Worm (Caenorhabditis elegans): ENCODE data around the gene clec-175.

Gene clec-175

DNA sequence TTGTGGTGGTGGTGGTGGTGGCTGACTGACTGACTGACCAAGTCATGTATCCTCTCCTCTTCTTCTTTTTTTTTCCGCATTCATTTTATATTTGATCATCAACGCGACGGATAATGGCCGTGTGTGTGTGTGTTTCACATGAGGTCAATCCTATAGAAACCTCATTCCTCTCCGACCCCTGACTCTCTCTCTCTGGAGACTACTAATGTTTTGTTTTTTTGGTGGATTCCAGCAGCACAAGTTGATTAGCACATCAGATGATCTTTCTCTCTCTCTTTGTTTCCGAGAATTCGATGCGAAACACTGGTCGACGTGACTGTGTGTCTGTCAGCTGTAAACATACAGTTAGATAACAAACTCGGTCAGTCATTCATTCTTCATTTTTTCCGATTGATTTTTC, 17.0 kb upstream of the clec-175 start, which contains the start of gene Y24D9A.7:
Gene Y24D9A.7 (minus strand): TSS at position 46 of the 400 bp plus-strand sequence.
- TF ChIP-seq ceh-82 (tag; optimal IDR thresholded peaks at IDR 0.05) = no peak
- no peak for TF ChIP-seq tbx-2 (tag; optimal IDR thresholded peaks at IDR 0.05)
- TF ChIP-seq pqm-1 (tag; optimal IDR thresholded peaks at IDR 0.05) = peak; percentile 8
- TF ChIP-seq nhr-23 (tag; optimal IDR thresholded peaks at IDR 0.05) = peak; percentile 42
- peak; percentile 45 for TF ChIP-seq lin-39 (tag; optimal IDR thresholded peaks at IDR 0.05)
- TF ChIP-seq egl-27 (tag; optimal IDR thresholded peaks at IDR 0.05) = no peak
- TF ChIP-seq nfya-1 (tag; optimal IDR thresholded peaks at IDR 0.05; ENCODE audit: insufficient read depth) = peak; percentile 19
- TF ChIP-seq pha-4 (tag; optimal IDR thresholded peaks at IDR 0.05) = peak; percentile 33
- TF ChIP-seq ZK546.5 (tag; optimal IDR thresholded peaks at IDR 0.05) = no peak
- TF ChIP-seq egl-5 (tag; optimal IDR thresholded peaks at IDR 0.05) = peak; percentile 78
- no peak for TF ChIP-seq elt-1 (tag; optimal IDR thresholded peaks at IDR 0.05)
- TF ChIP-seq nhr-43 (tag; optimal IDR thresholded peaks at IDR 0.05; ENCODE audit: poor library complexity, severe bottlenecking) = peak; percentile 66
- peak; percentile 24 for TF ChIP-seq elt-2 (tag; optimal IDR thresholded peaks at IDR 0.05)
- no peak for TF ChIP-seq nhr-237 (tag; optimal IDR thresholded peaks at IDR 0.05)
- no peak for TF ChIP-seq unc-39 (tag; optimal IDR thresholded peaks at IDR 0.05)
- TF ChIP-seq zag-1 (tag; optimal IDR thresholded peaks at IDR 0.05) = no peak
- no peak for TF ChIP-seq nhr-67 (tag; optimal IDR thresholded peaks at IDR 0.05)
- TF ChIP-seq lsy-12 (tag; optimal IDR thresholded peaks at IDR 0.05) = peak; percentile 5
- no peak for TF ChIP-seq ceh-28 (tag; optimal IDR thresholded peaks at IDR 0.05)
- TF ChIP-seq ztf-11 (tag; optimal IDR thresholded peaks at IDR 0.05) = no peak
- TF ChIP-seq snpc-4 (tag; optimal IDR thresholded peaks at IDR 0.05) = no peak
- no peak for TF ChIP-seq ztf-4 (tag; optimal IDR thresholded peaks at IDR 0.05)

DNA sequence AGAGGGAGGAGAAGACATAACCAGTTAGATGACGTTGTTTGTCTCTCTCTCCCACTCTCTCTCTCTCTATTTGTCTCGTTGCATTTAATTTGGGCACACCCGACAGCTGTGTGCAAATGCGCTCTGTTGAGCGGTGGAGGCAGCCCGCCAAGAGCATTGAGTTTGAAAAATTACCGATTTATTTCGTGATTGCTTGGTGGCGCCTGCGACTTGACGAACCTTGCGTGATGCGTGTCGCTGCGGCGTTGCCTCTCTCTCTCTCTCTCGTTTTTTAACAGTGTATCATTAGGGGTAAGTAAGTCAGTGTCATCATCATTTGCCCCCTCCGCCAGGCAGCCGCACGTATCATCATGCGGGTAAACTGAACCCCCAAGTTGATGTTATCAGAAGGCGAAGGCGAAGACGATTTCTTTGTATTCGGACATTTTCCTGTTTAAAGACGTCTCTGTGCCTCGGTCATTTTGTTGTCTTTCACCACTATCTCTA, 16.0 kb upstream of the clec-175 start:
- TF ChIP-seq nhr-67 (tag; optimal IDR thresholded peaks at IDR 0.05) = no peak
- TF ChIP-seq skn-1 (tag; optimal IDR thresholded peaks at IDR 0.05) = peak; percentile 16
- TF ChIP-seq hmg-11 (tag; optimal IDR thresholded peaks at IDR 0.05) = peak; percentile 8
- TF ChIP-seq aly-2 (tag; optimal IDR thresholded peaks at IDR 0.05) = no peak
- no peak for TF ChIP-seq zag-1 (tag; optimal IDR thresholded peaks at IDR 0.05)
- no peak for TF ChIP-seq unc-39 (tag; optimal IDR thresholded peaks at IDR 0.05)
- peak; percentile 47 for TF ChIP-seq nhr-11 (tag; optimal IDR thresholded peaks at IDR 0.05)
- peak; percentile 34 for TF ChIP-seq nhr-25 (tag; optimal IDR thresholded peaks at IDR 0.05)
- TF ChIP-seq lin-15B (tag; optimal IDR thresholded peaks at IDR 0.05) = peak; percentile 75
- no peak for TF ChIP-seq fkh-2 (tag; optimal IDR thresholded peaks at IDR 0.05)
- TF ChIP-seq lin-39 (tag; optimal IDR thresholded peaks at IDR 0.05) = peak; percentile 91
- no peak for TF ChIP-seq mml-1 (tag; optimal IDR thresholded peaks at IDR 0.05)
- no peak for TF ChIP-seq ZK546.5 (tag; optimal IDR thresholded peaks at IDR 0.05)
- TF ChIP-seq nhr-12 (tag; optimal IDR thresholded peaks at IDR 0.05) = no peak
- TF ChIP-seq ama-1 (optimal IDR thresholded peaks at IDR 0.05) = peak; percentile 36
- no peak for TF ChIP-seq jun-1 (tag; optimal IDR thresholded peaks at IDR 0.05)
- peak; percentile 78 for TF ChIP-seq elt-2 (tag; optimal IDR thresholded peaks at IDR 0.05)
- no peak for TF ChIP-seq ztf-11 (tag; optimal IDR thresholded peaks at IDR 0.05)
- TF ChIP-seq ceh-9 (tag; optimal IDR thresholded peaks at IDR 0.05) = no peak
- peak; percentile 75 for TF ChIP-seq nfya-1 (tag; optimal IDR thresholded peaks at IDR 0.05; ENCODE audit: insufficient read depth)
- TF ChIP-seq mdl-1 (tag; optimal IDR thresholded peaks at IDR 0.05) = no peak
- peak; percentile 68 for TF ChIP-seq pqm-1 (tag; optimal IDR thresholded peaks at IDR 0.05)
- peak; percentile 78 for TF ChIP-seq snpc-4 (tag; optimal IDR thresholded peaks at IDR 0.05)
- peak; percentile 76 for TF ChIP-seq pha-4 (tag; optimal IDR thresholded peaks at IDR 0.05)
- TF ChIP-seq nhr-77 (tag; optimal IDR thresholded peaks at IDR 0.05) = no peak
- peak; percentile 40 for TF ChIP-seq egl-27 (tag; optimal IDR thresholded peaks at IDR 0.05)
- peak; percentile 38 for TF ChIP-seq egl-5 (tag; optimal IDR thresholded peaks at IDR 0.05)
- no peak for TF ChIP-seq ztf-4 (tag; optimal IDR thresholded peaks at IDR 0.05)
- no peak for TF ChIP-seq eor-1 (tag; optimal IDR thresholded peaks at IDR 0.05)
- TF ChIP-seq fkh-10 (GFP tag; optimal IDR thresholded peaks at IDR 0.05) = no peak
- no peak for TF ChIP-seq nhr-237 (tag; optimal IDR thresholded peaks at IDR 0.05)
- no peak for TF ChIP-seq nhr-43 (tag; optimal IDR thresholded peaks at IDR 0.05; ENCODE audit: poor library complexity, severe bottlenecking)
- TF ChIP-seq ceh-82 (tag; optimal IDR thresholded peaks at IDR 0.05) = no peak
- TF ChIP-seq tbx-2 (tag; optimal IDR thresholded peaks at IDR 0.05) = no peak
- TF ChIP-seq nhr-28 (tag; optimal IDR thresholded peaks at IDR 0.05) = no peak
- TF ChIP-seq daf-12 (tag; optimal IDR thresholded peaks at IDR 0.05) = no peak
- no peak for TF ChIP-seq ceh-28 (tag; optimal IDR thresholded peaks at IDR 0.05)
- no peak for TF ChIP-seq ceh-16 (tag; optimal IDR thresholded peaks at IDR 0.05)
- TF ChIP-seq fos-1 (tag; optimal IDR thresholded peaks at IDR 0.05) = no peak
- TF ChIP-seq nhr-23 (tag; optimal IDR thresholded peaks at IDR 0.05) = peak; percentile 24
- no peak for TF ChIP-seq lsy-12 (tag; optimal IDR thresholded peaks at IDR 0.05)
- TF ChIP-seq unc-62 (GFP tag; optimal IDR thresholded peaks at IDR 0.05) = peak; percentile 30
- no peak for TF ChIP-seq sea-2 (GFP tag; optimal IDR thresholded peaks at IDR 0.05)
- TF ChIP-seq elt-1 (tag; optimal IDR thresholded peaks at IDR 0.05) = no peak
- TF ChIP-seq R02D3.7 (tag; optimal IDR thresholded peaks at IDR 0.05) = no peak
- TF ChIP-seq nhr-76 (tag; optimal IDR thresholded peaks at IDR 0.05) = no peak
- no peak for TF ChIP-seq elt-3 (tag; optimal IDR thresholded peaks at IDR 0.05)
